Worm (Caenorhabditis elegans): ENCODE measurements around the gene acl-12.

DNA sequence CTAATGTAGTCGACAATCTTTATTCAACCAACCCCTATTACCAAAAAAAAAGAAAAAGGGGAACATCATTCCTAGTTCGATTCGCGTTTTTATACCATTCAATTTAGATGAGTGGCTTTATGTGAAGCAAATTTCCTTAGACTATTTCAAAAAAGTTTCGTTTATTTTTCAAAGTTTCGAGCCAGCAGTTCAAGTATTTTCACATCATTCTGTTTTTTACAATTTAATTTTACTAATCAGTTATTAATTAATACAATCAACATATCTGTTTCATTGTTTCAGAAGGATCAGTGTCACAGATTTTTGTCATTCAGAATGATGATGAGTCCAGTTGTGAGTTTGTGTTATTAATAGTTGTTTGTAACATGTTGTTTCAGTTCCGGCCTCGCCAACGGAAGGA lies 32.4 kb downstream of the acl-12 start, which contains the start of gene C10A4.2:
- no peak for TF ChIP-seq nhr-12 (tag; optimal IDR thresholded peaks at IDR 0.05)
- no peak for TF ChIP-seq bed-3 (GFP tag; optimal IDR thresholded peaks at IDR 0.05)
- TF ChIP-seq elt-3 (tag; optimal IDR thresholded peaks at IDR 0.05): no peak
- TF ChIP-seq nhr-76 (tag; optimal IDR thresholded peaks at IDR 0.05): no peak
- TF ChIP-seq ham-2 (GFP tag; optimal IDR thresholded peaks at IDR 0.05): no peak
- no peak for TF ChIP-seq pha-4 (tag; optimal IDR thresholded peaks at IDR 0.05)
- no peak for TF ChIP-seq nhr-237 (tag; optimal IDR thresholded peaks at IDR 0.05)
- TF ChIP-seq mab-5 (tag; optimal IDR thresholded peaks at IDR 0.05): no peak
- TF ChIP-seq nhr-28 (tag; optimal IDR thresholded peaks at IDR 0.05): no peak
- no peak for TF ChIP-seq blmp-1 (tag; optimal IDR thresholded peaks at IDR 0.05)
- TF ChIP-seq mls-2 (tag; optimal IDR thresholded peaks at IDR 0.05): no peak
- no peak for TF ChIP-seq ztf-11 (tag; optimal IDR thresholded peaks at IDR 0.05)
- no peak for TF ChIP-seq sptf-1 (tag; optimal IDR thresholded peaks at IDR 0.05)
- TF ChIP-seq unc-62 (GFP tag; optimal IDR thresholded peaks at IDR 0.05): no peak
